Worm (Caenorhabditis elegans) whole organism, L4/young adult: ENCODE results near the gene C34D1.4.

Source experiments
- W03F9.2 ChIP-seq: fragments of 150-350 bp; optimal IDR thresholded peaks from 2 replicates; lab custom pipeline; 2014; ENCODE audit warnings: missing biosample characterization, missing genetic modification characterization
- dao-5 ChIP-seq: sonication (generic microtip); optimal IDR thresholded peaks from 2 replicates; lab custom pipeline; 2016; ENCODE audit warnings: missing genotype, missing genetic modification characterization, moderate library complexity, missing compliant biosample characterization

DNA sequence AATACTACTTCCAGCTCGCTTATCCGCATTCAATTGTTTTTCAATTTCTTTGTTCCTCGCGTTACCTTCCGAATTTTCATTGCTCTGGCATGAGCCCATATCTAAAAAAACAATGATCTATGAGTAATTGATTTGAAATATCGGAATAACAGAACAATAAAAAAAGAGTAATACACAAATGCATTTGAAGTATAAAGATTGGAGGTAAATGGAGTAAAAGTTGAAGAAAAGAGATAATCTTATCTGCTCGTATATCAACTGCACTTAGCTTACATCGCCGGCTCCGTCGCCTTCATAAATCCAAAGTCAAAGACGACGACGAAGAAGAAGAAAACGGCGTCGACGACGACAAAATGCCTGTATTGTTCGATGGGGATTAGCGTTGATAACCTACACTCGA is 9.7 kb downstream of the C34D1.4 start, which contains the start of gene odr-3:
- TF ChIP-seq dao-5 (tag; lab: Kevin White, UChicago) (no peak), W03F9.2 (tag; lab: Kevin White, UChicago) (no peak)
